Fruit fly (Drosophila melanogaster) whole organism, embryonic: Measurements from ENCODE around the gene Ccdc58.

Source experiments
- BEAF-32 ChIP-seq: fragments of 200-800 bp; sonication (Bioruptor generic); optimal IDR thresholded peaks from 3 replicates; lab custom pipeline; 2017; ENCODE audit warnings: missing biosample characterization, missing genetic modification characterization, mild to moderate bottlenecking, moderate library complexity, missing genetic modification reagents
- CG10321 ChIP-seq: fragments of 200-800 bp; sonication (Bioruptor generic); IDR thresholded peaks from 2 replicates; pipeline ENCODE4 v1.3.6; 2022; ENCODE audit warnings: missing biosample characterization, missing genetic modification characterization
- CG10462 ChIP-seq: fragments of 200-800 bp; sonication (Bioruptor generic); optimal IDR thresholded peaks from 2 replicates; lab custom pipeline; 2016; ENCODE audit warnings: missing biosample characterization, missing genetic modification characterization
- CG10959 ChIP-seq: fragments of 200-800 bp; sonication (Bioruptor generic); IDR thresholded peaks from 2 replicates; pipeline ENCODE4 v1.3.6; 2022; ENCODE audit warnings: missing biosample characterization, missing genetic modification characterization
- CG11247 ChIP-seq: fragments of 200-800 bp; sonication (Bioruptor generic); IDR thresholded peaks from 2 replicates; pipeline ENCODE4 v1.3.6; 2022; ENCODE audit warnings: missing biosample characterization, missing genetic modification characterization
- CG11456 ChIP-seq: fragments of 200-800 bp; sonication (Bioruptor generic); IDR thresholded peaks from 3 replicates; pipeline ENCODE4 v1.3.6; 2022; ENCODE audit warnings: missing biosample characterization, missing genetic modification characterization
- CG11560 ChIP-seq: fragments of 200-800 bp; sonication (Bioruptor generic); IDR thresholded peaks from 3 replicates; pipeline ENCODE4 v1.3.6; 2022; ENCODE audit warnings: missing biosample characterization, missing genetic modification characterization
- CG12104 ChIP-seq: fragments of 200-800 bp; sonication (Bioruptor generic); optimal IDR thresholded peaks from 3 replicates; lab custom pipeline; 2016; ENCODE audit warnings: missing biosample characterization, missing genetic modification characterization
- CG14014 ChIP-seq: fragments of 200-800 bp; sonication (Bioruptor generic); IDR thresholded peaks from 2 replicates; pipeline ENCODE4 v1.3.6; 2022; ENCODE audit warnings: missing biosample characterization, missing genetic modification characterization
- CG14860 ChIP-seq: fragments of 200-800 bp; sonication (Bioruptor generic); IDR thresholded peaks from 3 replicates; pipeline ENCODE4 v1.3.6; 2022; ENCODE audit warnings: missing biosample characterization, missing genetic modification characterization; ENCODE audit not compliant: partially characterized antibody
- CG15514 ChIP-seq: fragments of 200-800 bp; sonication (Bioruptor generic); optimal IDR thresholded peaks from 3 replicates; lab custom pipeline; 2017; ENCODE audit warnings: missing biosample characterization, missing genetic modification characterization, mild to moderate bottlenecking, moderate library complexity, missing genetic modification reagents
- CG16779 ChIP-seq: fragments of 200-800 bp; sonication (Bioruptor generic); IDR thresholded peaks from 2 replicates; pipeline ENCODE4 v1.3.6; 2022; ENCODE audit warnings: missing biosample characterization, missing genetic modification characterization
- CG2120 ChIP-seq: fragments of 200-800 bp; sonication (Bioruptor generic); optimal IDR thresholded peaks from 3 replicates; lab custom pipeline; 2016; ENCODE audit warnings: missing biosample characterization, missing genetic modification characterization
- CG2199 ChIP-seq: fragments of 200-800 bp; sonication (Bioruptor generic); IDR thresholded peaks from 3 replicates; pipeline ENCODE4 v1.3.6; 2022; ENCODE audit warnings: missing biosample characterization, missing genetic modification characterization
- CG3163 ChIP-seq: fragments of 200-800 bp; sonication (Bioruptor generic); optimal IDR thresholded peaks from 3 replicates; lab custom pipeline; 2016; ENCODE audit warnings: missing biosample characterization, missing genetic modification characterization
- CG4854 ChIP-seq: fragments of 200-800 bp; sonication (Bioruptor generic); optimal IDR thresholded peaks from 2 replicates; lab custom pipeline; 2016; ENCODE audit warnings: missing biosample characterization, missing genetic modification characterization, inconsistent platforms
- CG7271 ChIP-seq: fragments of 200-800 bp; sonication (Bioruptor generic); optimal IDR thresholded peaks from 2 replicates; lab custom pipeline; 2018; ENCODE audit warnings: missing biosample characterization, mild to moderate bottlenecking, missing genetic modification characterization, moderate library complexity
- CG8089 ChIP-seq: fragments of 200-800 bp; sonication (Bioruptor generic); optimal IDR thresholded peaks from 3 replicates; lab custom pipeline; 2016; ENCODE audit warnings: missing biosample characterization, missing genetic modification characterization
- CG8765 ChIP-seq: fragments of 200-800 bp; sonication (Bioruptor generic); IDR thresholded peaks from 2 replicates; pipeline ENCODE4 v1.3.6; 2022; ENCODE audit warnings: missing biosample characterization, missing genetic modification characterization
- D19A ChIP-seq: fragments of 200-800 bp; optimal IDR thresholded peaks from 3 replicates; lab custom pipeline; 2019; ENCODE audit warnings: missing biosample characterization, mild to moderate bottlenecking, missing genetic modification characterization, moderate library complexity
- GATAe ChIP-seq: fragments of 200-800 bp; sonication (Bioruptor generic); conservative IDR thresholded peaks from 2 replicates; pipeline ENCODE4 v1.3.6; 2022; ENCODE audit warnings: missing biosample characterization, missing genetic modification characterization
- HLH3B ChIP-seq: fragments of 200-800 bp; sonication (Bioruptor generic); IDR thresholded peaks from 2 replicates; pipeline ENCODE4 v1.3.6; 2022; ENCODE audit warnings: missing biosample characterization, missing genetic modification characterization
- HLH4C ChIP-seq: fragments of 200-800 bp; sonication (Bioruptor generic); IDR thresholded peaks from 3 replicates; pipeline ENCODE4 v1.3.6; 2022; ENCODE audit warnings: missing biosample characterization, missing genetic modification characterization; ENCODE audit not compliant: partially characterized antibody
- Kr ChIP-seq: fragments of 200-800 bp; sonication (Bioruptor generic); optimal IDR thresholded peaks from 2 replicates; lab custom pipeline; 2017; ENCODE audit warnings: missing biosample characterization, mild to moderate bottlenecking, missing genetic modification characterization
- MBD-R2 ChIP-seq: fragments of 200-800 bp; sonication (Bioruptor generic); IDR thresholded peaks from 2 replicates; pipeline ENCODE4 v1.3.6; 2022; ENCODE audit warnings: missing biosample characterization, missing genetic modification characterization
- Neu2 ChIP-seq: fragments of 200-800 bp; sonication (Bioruptor generic); optimal IDR thresholded peaks from 3 replicates; lab custom pipeline; 2016; ENCODE audit warnings: missing biosample characterization, missing genetic modification characterization, borderline replicate concordance
- Nf-YB ChIP-seq: fragments of 200-800 bp; sonication (Bioruptor generic); optimal IDR thresholded peaks from 3 replicates; lab custom pipeline; 2019; ENCODE audit warnings: missing biosample characterization, mild to moderate bottlenecking, missing genetic modification characterization, moderate library complexity
- Sin3A ChIP-seq: fragments of >200 bp; optimal IDR thresholded peaks from 2 replicates; lab custom pipeline; 2018
- Spps ChIP-seq: fragments of 200-800 bp; sonication (Bioruptor generic); optimal IDR thresholded peaks from 2 replicates; lab custom pipeline; 2018; ENCODE audit warnings: missing biosample characterization, mild to moderate bottlenecking, missing genetic modification characterization
- Vsx1 ChIP-seq: fragments of 200-800 bp; sonication (Bioruptor generic); optimal IDR thresholded peaks from 2 replicates; lab custom pipeline; 2017; ENCODE audit warnings: missing biosample characterization, mild to moderate bottlenecking, missing genetic modification characterization, missing genetic modification reagents
- aop ChIP-seq: fragments of 200-800 bp; sonication (Bioruptor generic); IDR thresholded peaks from 2 replicates; pipeline ENCODE4 v1.3.6; 2022; ENCODE audit warnings: missing biosample characterization, missing genetic modification characterization
- ase ChIP-seq: fragments of 200-800 bp; sonication (Bioruptor generic); IDR thresholded peaks from 3 replicates; pipeline ENCODE4 v1.3.6; 2022; ENCODE audit warnings: missing biosample characterization, missing genetic modification characterization
- ash1 ChIP-seq: fragments of 200-800 bp; sonication (Bioruptor generic); optimal IDR thresholded peaks from 2 replicates; lab custom pipeline; 2018; ENCODE audit warnings: missing biosample characterization, mild to moderate bottlenecking, missing genetic modification characterization
- bab2 ChIP-seq: fragments of 200-800 bp; sonication (Bioruptor generic); optimal IDR thresholded peaks from 2 replicates; lab custom pipeline; 2016; ENCODE audit warnings: missing biosample characterization, missing genetic modification characterization
- chn ChIP-seq: fragments of 200-800 bp; sonication (Bioruptor generic); optimal IDR thresholded peaks from 2 replicates; lab custom pipeline; 2016; ENCODE audit warnings: missing biosample characterization, missing genetic modification characterization
- crc ChIP-seq: fragments of 200-800 bp; sonication (Bioruptor generic); optimal IDR thresholded peaks from 2 replicates; lab custom pipeline; 2016; ENCODE audit warnings: missing biosample characterization, missing genetic modification characterization
- cwo ChIP-seq: fragments of 200-800 bp; sonication (Bioruptor generic); optimal IDR thresholded peaks from 3 replicates; lab custom pipeline; 2017; ENCODE audit warnings: missing biosample characterization, missing genetic modification characterization, mild to moderate bottlenecking, moderate library complexity, missing genetic modification reagents
- dysf ChIP-seq: fragments of 200-800 bp; sonication (Bioruptor generic); IDR thresholded peaks from 3 replicates; pipeline ENCODE4 v1.3.6; 2022; ENCODE audit warnings: missing biosample characterization, missing genetic modification characterization
- eyg ChIP-seq: fragments of 200-800 bp; sonication (Bioruptor generic); optimal IDR thresholded peaks from 3 replicates; lab custom pipeline; 2016; ENCODE audit warnings: missing biosample characterization, missing genetic modification characterization
- nerfin-2 ChIP-seq: fragments of 200-800 bp; sonication (Bioruptor generic); IDR thresholded peaks from 2 replicates; pipeline ENCODE4 v1.3.6; 2022; ENCODE audit warnings: missing biosample characterization, missing genetic modification characterization; ENCODE audit not compliant: partially characterized antibody
- sc ChIP-seq, 3 experiments: fragments of >200 bp in 2 of 3; fragments of 200-800 bp in 1 of 3; sonication (Bioruptor generic) in 1 of 3; optimal IDR thresholded peaks; 2 replicates in 2 of 3; 3 replicates in 1 of 3; lab custom pipeline; 2017; ENCODE audit warnings: mild to moderate bottlenecking in 1 of 3, missing biosample characterization in 1 of 3, missing genetic modification characterization in 1 of 3, missing genetic modification reagents in 1 of 3
- sna ChIP-seq: fragments of 200-800 bp; sonication (Bioruptor generic); IDR thresholded peaks from 2 replicates; pipeline ENCODE4 v1.3.6; 2022; ENCODE audit warnings: missing biosample characterization, missing genetic modification characterization; ENCODE audit not compliant: partially characterized antibody
- tgo ChIP-seq: fragments of 200-800 bp; sonication (Bioruptor generic); IDR thresholded peaks from 3 replicates; pipeline ENCODE4 v1.3.6; 2022; ENCODE audit warnings: missing biosample characterization, missing genetic modification characterization
- toy ChIP-seq: fragments of 200-800 bp; sonication (Bioruptor generic); IDR thresholded peaks from 2 replicates; pipeline ENCODE4 v1.3.6; 2022; ENCODE audit warnings: missing biosample characterization, missing genetic modification characterization
- trh ChIP-seq: fragments of 200-800 bp; sonication (Bioruptor generic); optimal IDR thresholded peaks from 2 replicates; lab custom pipeline; 2016; ENCODE audit warnings: missing biosample characterization, missing genetic modification characterization
- ttk ChIP-seq: fragments of 200-800 bp; sonication (Bioruptor generic); IDR thresholded peaks from 2 replicates; pipeline ENCODE4 v2.1.2; 2022; ENCODE audit warnings: missing biosample characterization, missing genetic modification characterization
- vfl ChIP-seq: fragments of 200-800 bp; sonication (Bioruptor generic); optimal IDR thresholded peaks from 2 replicates; lab custom pipeline; 2016; ENCODE audit warnings: missing biosample characterization, missing genetic modification characterization
- wdn ChIP-seq: fragments of 200-800 bp; sonication (Bioruptor generic); IDR thresholded peaks from 2 replicates; pipeline ENCODE4 v1.3.6; 2022; ENCODE audit warnings: missing biosample characterization, missing genetic modification characterization
- zen2 ChIP-seq: fragments of 200-800 bp; sonication (Bioruptor generic); IDR thresholded peaks from 3 replicates; pipeline ENCODE4 v1.3.6; 2022; ENCODE audit warnings: missing biosample characterization, missing genetic modification characterization; ENCODE audit not compliant: partially characterized antibody
- zf30C ChIP-seq: fragments of 200-800 bp; sonication (Bioruptor generic); optimal IDR thresholded peaks from 3 replicates; lab custom pipeline; 2018; ENCODE audit warnings: missing biosample characterization, mild to moderate bottlenecking, missing genetic modification characterization

The Ccdc58 gene

dm6 chr3L:19834143-19834794 lies 29.3 kb downstream of the Ccdc58 start, which contains the start of the genes trc and CG32221 (continued):
- peak; percentile 79 for TF ChIP-seq CG15514 (GFP tag; lab: Kevin White, UChicago)
- TF ChIP-seq CG8765 (GFP tag; lab: Robert Waterston, UW): no peak
- no peak for TF ChIP-seq crc (GFP tag; lab: Kevin White, UChicago)
- TF ChIP-seq CG3163 (GFP tag; lab: Kevin White, UChicago): no peak
- peak; percentile 85 for TF ChIP-seq BEAF-32 (GFP tag; lab: Kevin White, UChicago)
- no peak for TF ChIP-seq sc (optimal IDR thresholded peaks at IDR 0.05; lab: Kevin White, UChicago)
- TF ChIP-seq sc (GFP tag; optimal IDR thresholded peaks at IDR 0.05; lab: Kevin White, UChicago): peak; percentile 20
- TF ChIP-seq sna (GFP tag; lab: Robert Waterston, UW): peak; percentile 22; the same call in 1 of the 2 replicates
- no peak for TF ChIP-seq D19A (tag; lab: Kevin White, UChicago)
- TF ChIP-seq CG16779 (GFP tag; lab: Robert Waterston, UW): no peak
- TF ChIP-seq CG7271 (tag; lab: Kevin White, UChicago): no peak
- TF ChIP-seq trh (GFP tag; lab: Kevin White, UChicago): peak; percentile 9
- TF ChIP-seq CG11456 (GFP tag; lab: Robert Waterston, UW): peak; percentile 57; the same call in 2 of the 3 replicates
- TF ChIP-seq CG11560: peak; percentile 82; the same call in 2 of the 3 replicates
- TF ChIP-seq cwo: no peak
- peak; percentile 24 for TF ChIP-seq CG8089
- TF ChIP-seq CG2120: peak; percentile 50
- TF ChIP-seq CG10321 (GFP tag; lab: Robert Waterston, UW): peak; percentile 21; the same call in 1 of the 2 replicates
- no peak for TF ChIP-seq Vsx1 (GFP tag; lab: Kevin White, UChicago)
- TF ChIP-seq CG12104: peak; percentile 50
- TF ChIP-seq CG2199: no peak
- peak; percentile 48 for TF ChIP-seq Sin3A (lab: Kevin White, UChicago)
- no peak for TF ChIP-seq bab2 (GFP tag; lab: Kevin White, UChicago)
- peak; percentile 45; the same call in 1 of the 3 replicates for TF ChIP-seq tgo (GFP tag; lab: Robert Waterston, UW)
- TF ChIP-seq eyg (GFP tag; lab: Kevin White, UChicago): no peak
- TF ChIP-seq toy (GFP tag; lab: Robert Waterston, UW): no peak
- TF ChIP-seq Spps (tag; lab: Kevin White, UChicago): no peak
- TF ChIP-seq Nf-YB (GFP tag; lab: Kevin White, UChicago): peak; percentile 13
- no peak for TF ChIP-seq Kr (GFP tag; lab: Kevin White, UChicago)
- peak; percentile 46 for TF ChIP-seq nerfin-2 (GFP tag; lab: Robert Waterston, UW)
- no peak for TF ChIP-seq zen2
- TF ChIP-seq wdn (GFP tag; lab: Robert Waterston, UW): no peak
- TF ChIP-seq CG10462: no peak
- TF ChIP-seq Neu2 (GFP tag; lab: Kevin White, UChicago): no peak
- TF ChIP-seq MBD-R2 (GFP tag; lab: Robert Waterston, UW): peak; percentile 81
- TF ChIP-seq chn: no peak
- no peak for TF ChIP-seq CG14014
- TF ChIP-seq dysf (GFP tag; lab: Robert Waterston, UW): peak; percentile 25; the same call in 1 of the 3 replicates
- peak; percentile 43; the same call in 1 of the 2 replicates for TF ChIP-seq ttk (GFP tag; lab: Robert Waterston, UW)
- no peak for TF ChIP-seq CG10959 (GFP tag; lab: Robert Waterston, UW)
- no peak for TF ChIP-seq ash1
- TF ChIP-seq CG11247 (GFP tag; lab: Robert Waterston, UW): peak; percentile 61
- no peak for TF ChIP-seq vfl (GFP tag; lab: Kevin White, UChicago)
- no peak for TF ChIP-seq zf30C (GFP tag; lab: Kevin White, UChicago)
- peak; percentile 59 for TF ChIP-seq HLH4C (GFP tag; lab: Robert Waterston, UW)
- TF ChIP-seq GATAe: no peak
- TF ChIP-seq ase: no peak
- peak; percentile 64; the same call in 2 of the 3 replicates for TF ChIP-seq CG14860 (GFP tag; lab: Robert Waterston, UW)
- TF ChIP-seq aop (GFP tag; lab: Robert Waterston, UW): no peak
- TF ChIP-seq CG4854 (GFP tag; lab: Kevin White, UChicago): no peak
- TF ChIP-seq HLH3B (GFP tag; lab: Robert Waterston, UW): peak; percentile 42; the same call in 1 of the 2 replicates
